Fruit fly (Drosophila melanogaster): ENCODE measurements around the gene CG15431.

CG15431 gene

DNA sequence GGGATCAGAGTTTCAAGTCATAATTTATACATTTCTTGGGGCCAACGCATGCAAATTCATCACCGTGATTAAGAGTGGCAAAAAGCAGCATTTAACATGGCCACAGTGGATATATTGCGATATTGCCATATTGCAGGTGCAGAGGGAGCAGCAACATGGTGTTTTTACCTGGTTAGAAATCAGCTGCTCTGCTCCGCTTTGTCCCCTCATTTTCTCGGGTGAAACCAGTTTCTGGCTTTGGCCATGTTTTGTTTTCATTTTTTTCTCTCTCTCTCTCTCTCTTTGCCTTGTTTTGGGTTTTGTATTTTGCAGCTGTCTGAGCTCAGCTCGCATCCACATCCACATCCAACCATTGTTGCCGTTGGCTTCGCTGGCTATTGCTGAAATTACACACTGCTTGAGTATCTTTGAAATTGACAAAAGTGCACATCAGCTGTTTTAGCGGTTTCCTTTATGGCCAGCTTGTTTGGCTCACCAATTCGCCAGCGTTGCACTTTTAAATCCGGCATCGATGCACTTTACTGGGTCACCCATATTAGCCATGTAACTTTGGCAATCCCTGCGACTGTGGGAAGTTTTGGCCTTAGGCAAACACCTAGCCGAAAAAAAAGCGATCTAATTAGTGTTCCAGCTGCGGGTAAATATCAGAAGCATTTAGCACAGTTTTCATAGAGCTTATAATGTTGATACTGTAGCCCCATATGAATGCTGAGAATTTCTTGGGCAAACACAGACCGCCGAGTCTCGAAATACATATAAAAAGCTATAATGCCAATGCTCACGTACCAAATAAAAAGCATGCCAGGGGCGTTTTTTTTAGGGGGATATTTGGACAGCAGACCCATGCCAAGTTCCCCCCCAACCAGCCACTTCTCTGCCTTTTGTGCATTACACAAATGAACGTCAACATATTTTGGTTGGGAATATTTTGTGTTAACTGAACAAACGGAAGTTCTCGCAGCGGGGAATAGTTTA lies 65.8 kb downstream of the CG15431 start (continued):
- TF ChIP-seq CG10669 (GFP tag; optimal IDR thresholded peaks at IDR 0.05), result no peak
- TF ChIP-seq CG4318 (GFP tag; optimal IDR thresholded peaks at IDR 0.05), result no peak
- peak; percentile 56 for TF ChIP-seq Lpt (GFP tag; optimal IDR thresholded peaks at IDR 0.05)
- TF ChIP-seq CG16779 (tag; optimal IDR thresholded peaks at IDR 0.05), result no peak
- TF ChIP-seq Gug (GFP tag; IDR thresholded peaks at IDR 0.05), result no peak
- TF ChIP-seq svp (GFP tag), result no peak
- no peak for TF ChIP-seq fd85E (GFP tag; optimal IDR thresholded peaks at IDR 0.05)
- peak; percentile 2 for TF ChIP-seq Ets96B (tag; optimal IDR thresholded peaks at IDR 0.05)
- peak; percentile 65; the same call in 2 of the 3 replicates for TF ChIP-seq eg (GFP tag; IDR thresholded peaks at IDR 0.05)
- TF ChIP-seq CG9139 (GFP tag; optimal IDR thresholded peaks at IDR 0.05), result peak; percentile 20
- no peak for TF ChIP-seq cyc (GFP tag; optimal IDR thresholded peaks at IDR 0.05)
- no peak for TF ChIP-seq vri (GFP tag; optimal IDR thresholded peaks at IDR 0.05)
- TF ChIP-seq Blimp-1 (GFP tag; optimal IDR thresholded peaks at IDR 0.05), result no peak
- no peak for TF ChIP-seq Hr39 (GFP tag; optimal IDR thresholded peaks at IDR 0.05)
- TF ChIP-seq CG6163 (GFP tag; IDR thresholded peaks at IDR 0.05), result peak; percentile 16; the same call in 1 of the 3 replicates
- TF ChIP-seq CG6854 (GFP tag; optimal IDR thresholded peaks at IDR 0.05), result peak; percentile 40
- TF ChIP-seq CG34406 (GFP tag; optimal IDR thresholded peaks at IDR 0.05), result no peak
- no peak for TF ChIP-seq pdm3 (GFP tag; optimal IDR thresholded peaks at IDR 0.05)
- no peak for TF ChIP-seq Smox (GFP tag; optimal IDR thresholded peaks at IDR 0.05)
- no peak for TF ChIP-seq CG8632 (GFP tag; optimal IDR thresholded peaks at IDR 0.05)
- TF ChIP-seq CG11902 (GFP tag; optimal IDR thresholded peaks at IDR 0.05), result no peak
- no peak for TF ChIP-seq fd59A (GFP tag; optimal IDR thresholded peaks at IDR 0.05)
- peak; percentile 19 for TF ChIP-seq dsx (GFP tag; optimal IDR thresholded peaks at IDR 0.05; ENCODE audit: poor library complexity, severe bottlenecking)
- TF ChIP-seq Hr38 (GFP tag; optimal IDR thresholded peaks at IDR 0.05), result no peak
- TF ChIP-seq CG3919 (GFP tag; optimal IDR thresholded peaks at IDR 0.05), result no peak
- TF ChIP-seq CG1621 (tag; optimal IDR thresholded peaks at IDR 0.05), result no peak
- no peak for TF ChIP-seq Sox15 (GFP tag; optimal IDR thresholded peaks at IDR 0.05)
- no peak for TF ChIP-seq esn (GFP tag; optimal IDR thresholded peaks at IDR 0.05)
- TF ChIP-seq dac (GFP tag; optimal IDR thresholded peaks at IDR 0.05), result no peak

dm6 chr2L:4372802-4373570 lies 68.1 kb downstream of the CG15431 start:
- TF ChIP-seq fkh (GFP tag; optimal IDR thresholded peaks at IDR 0.05), result peak; percentile 29
- no peak for TF ChIP-seq CG6808 (GFP tag; optimal IDR thresholded peaks at IDR 0.05)
- TF ChIP-seq CG6792 (GFP tag; optimal IDR thresholded peaks at IDR 0.05), result no peak
- TF ChIP-seq net (GFP tag; optimal IDR thresholded peaks at IDR 0.05), result no peak
- no peak for TF ChIP-seq Smox (GFP tag; optimal IDR thresholded peaks at IDR 0.05)
- TF ChIP-seq CG6276 (GFP tag; optimal IDR thresholded peaks at IDR 0.05), result no peak
- TF ChIP-seq svp (GFP tag), result peak; percentile 25
- no peak for TF ChIP-seq CG4318 (GFP tag; optimal IDR thresholded peaks at IDR 0.05)
- TF ChIP-seq Hr39 (GFP tag; optimal IDR thresholded peaks at IDR 0.05), result no peak
- TF ChIP-seq CG8632 (GFP tag; optimal IDR thresholded peaks at IDR 0.05), result no peak
- no peak for TF ChIP-seq cyc (GFP tag; optimal IDR thresholded peaks at IDR 0.05)

DNA sequence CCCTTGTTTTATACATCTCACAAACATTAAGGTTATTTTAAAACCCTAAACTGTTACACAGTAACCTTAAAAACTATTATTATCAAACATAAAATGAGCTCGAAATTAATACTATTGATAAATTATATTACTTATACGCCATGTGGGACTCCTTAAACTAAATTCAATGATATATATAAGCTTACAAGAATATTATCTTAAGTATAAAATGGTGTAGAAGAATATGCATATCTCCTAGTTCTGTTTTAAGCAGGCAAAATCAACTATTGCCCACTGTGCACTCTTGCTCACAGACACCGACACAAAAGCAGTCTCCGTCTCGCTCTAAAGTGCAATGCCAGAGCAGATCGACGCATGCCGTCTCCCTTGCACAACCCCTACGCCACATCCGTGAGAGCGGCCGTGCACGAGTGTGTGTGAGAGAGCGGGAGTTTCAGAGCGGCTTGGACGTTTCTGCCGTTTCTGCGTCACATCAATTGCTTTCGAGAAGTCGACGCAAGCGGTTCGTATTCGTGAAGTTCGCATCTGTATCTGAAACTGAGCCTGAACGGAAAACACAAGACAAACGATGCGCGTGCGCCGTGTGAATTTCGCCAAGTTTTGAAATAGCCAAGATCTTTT lies 69.5 kb downstream of the CG15431 start:
- TF ChIP-seq CG15336 (GFP tag; IDR thresholded peaks at IDR 0.05), result peak; percentile 69
- TF ChIP-seq Gug (GFP tag; IDR thresholded peaks at IDR 0.05), result no peak
- TF ChIP-seq Hr39 (GFP tag; optimal IDR thresholded peaks at IDR 0.05), result peak; percentile 58
- no peak for TF ChIP-seq CG3032 (tag; optimal IDR thresholded peaks at IDR 0.05)
- TF ChIP-seq achi (GFP tag; optimal IDR thresholded peaks at IDR 0.05), result peak; percentile 70
- TF ChIP-seq CG10669 (GFP tag; optimal IDR thresholded peaks at IDR 0.05), result peak; percentile 27
- peak; percentile 81 for TF ChIP-seq esn (GFP tag; optimal IDR thresholded peaks at IDR 0.05)
- TF ChIP-seq eg (GFP tag; IDR thresholded peaks at IDR 0.05), result peak; percentile 61
- peak; percentile 29 for TF ChIP-seq CG31627 (GFP tag; optimal IDR thresholded peaks at IDR 0.05)
- TF ChIP-seq Sox102F (GFP tag; optimal IDR thresholded peaks at IDR 0.05), result peak; percentile 79
- peak; percentile 55 for TF ChIP-seq CG1621 (tag; optimal IDR thresholded peaks at IDR 0.05)
- peak; percentile 67 for TF ChIP-seq CG8632 (GFP tag; optimal IDR thresholded peaks at IDR 0.05)
- no peak for TF ChIP-seq dac (GFP tag; optimal IDR thresholded peaks at IDR 0.05)
- peak; percentile 15 for TF ChIP-seq CG11762 (GFP tag; optimal IDR thresholded peaks at IDR 0.05; ENCODE audit: insufficient read depth)
- peak; percentile 45 for TF ChIP-seq CG9139 (GFP tag; optimal IDR thresholded peaks at IDR 0.05)
- TF ChIP-seq Eip75B (GFP tag; optimal IDR thresholded peaks at IDR 0.05), result peak; percentile 55
- peak; percentile 68 for TF ChIP-seq topi (GFP tag; optimal IDR thresholded peaks at IDR 0.05)
- TF ChIP-seq fd59A (GFP tag; optimal IDR thresholded peaks at IDR 0.05), result no peak
- TF ChIP-seq CG32006 (GFP tag; optimal IDR thresholded peaks at IDR 0.05), result peak; percentile 63

All from whole organism, prepupa.